Fruit fly (Drosophila melanogaster): Measurements from ENCODE around the gene Anp.

Gene Anp

DNA sequence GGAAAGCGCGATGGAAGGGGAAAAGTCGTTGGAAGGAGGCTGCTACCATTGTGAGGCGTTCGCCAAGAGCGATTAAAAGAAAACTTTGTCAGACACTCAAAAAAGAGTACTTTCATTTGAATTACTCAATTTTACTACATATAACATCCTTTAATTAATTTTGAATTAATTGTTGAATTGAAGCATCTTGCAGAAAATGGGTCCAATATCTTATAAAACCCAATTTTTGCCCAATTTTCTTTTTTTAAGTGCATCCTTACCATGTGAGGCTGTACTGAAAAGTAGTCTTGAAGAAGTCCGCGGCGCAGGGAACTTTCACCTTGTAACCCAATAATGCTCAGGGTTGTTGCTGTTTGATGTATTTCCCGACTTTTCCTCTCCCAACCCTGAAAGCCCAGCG is 25.5 kb downstream of the Anp start:
- no peak for TF ChIP-seq ttk (optimal IDR thresholded peaks at IDR 0.05)
- TF ChIP-seq Myc (optimal IDR thresholded peaks at IDR 0.05): no peak
- TF ChIP-seq Sin3A (optimal IDR thresholded peaks at IDR 0.05): no peak
- no peak for TF ChIP-seq h (optimal IDR thresholded peaks at IDR 0.05)
- no peak for TF ChIP-seq insv (optimal IDR thresholded peaks at IDR 0.05)
- no peak for TF ChIP-seq psq (optimal IDR thresholded peaks at IDR 0.05)

- TF ChIP-seq ttk (optimal IDR thresholded peaks at IDR 0.05) (no peak), h (optimal IDR thresholded peaks at IDR 0.05) (no peak), psq (optimal IDR thresholded peaks at IDR 0.05) (no peak), Myc (optimal IDR thresholded peaks at IDR 0.05) (no peak), insv (optimal IDR thresholded peaks at IDR 0.05) (no peak), Sin3A (optimal IDR thresholded peaks at IDR 0.05) (no peak)
These were observed 27.2 kb downstream of the Anp start for dm6 chr3R:30236994-30237393.

- no peak for TF ChIP-seq ttk (optimal IDR thresholded peaks at IDR 0.05)
- TF ChIP-seq Myc (optimal IDR thresholded peaks at IDR 0.05): no peak
- TF ChIP-seq psq (optimal IDR thresholded peaks at IDR 0.05): no peak
- no peak for TF ChIP-seq h (optimal IDR thresholded peaks at IDR 0.05)
- TF ChIP-seq insv (optimal IDR thresholded peaks at IDR 0.05): no peak
- TF ChIP-seq Sin3A (optimal IDR thresholded peaks at IDR 0.05): no peak
These were observed 27.9 kb downstream of the Anp start, which contains the start of gene CG43448 for dm6 chr3R:30237634-30238033. TSS of gene CG43448 (minus strand) at chr3R:30237734.

DNA sequence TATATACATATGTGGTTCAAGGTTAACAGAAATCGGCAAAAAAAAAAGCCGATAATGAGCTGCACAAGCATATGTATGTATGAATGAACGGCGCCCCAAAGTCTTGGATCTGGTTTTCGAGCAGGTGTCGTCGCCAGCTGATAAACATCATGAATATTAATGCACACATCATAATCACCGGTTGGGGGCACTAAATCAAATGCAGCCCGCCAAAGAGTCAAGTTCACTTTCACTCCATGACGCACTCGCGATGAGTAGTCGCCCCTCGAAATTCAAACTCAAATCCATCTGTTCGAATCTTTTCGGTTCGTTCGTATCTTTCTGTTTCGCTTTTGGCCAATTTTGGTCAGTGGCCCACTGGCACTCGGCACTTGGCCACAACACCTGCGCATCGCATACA is 30.5 kb downstream of the Anp start:
- TF ChIP-seq Sin3A (optimal IDR thresholded peaks at IDR 0.05): no peak

dm6 chr3R:30243262-30243815 is 33.6 kb downstream of the Anp start, which contains the start of gene CG9737:
TSS of gene CG9737 (minus strand) at chr3R:30243312.
- no peak for TF ChIP-seq h (optimal IDR thresholded peaks at IDR 0.05)
- TF ChIP-seq Myc (optimal IDR thresholded peaks at IDR 0.05): no peak
- no peak for TF ChIP-seq ttk (optimal IDR thresholded peaks at IDR 0.05)

- no peak for TF ChIP-seq psq (optimal IDR thresholded peaks at IDR 0.05)
- no peak for TF ChIP-seq insv (optimal IDR thresholded peaks at IDR 0.05)
- no peak for TF ChIP-seq h (optimal IDR thresholded peaks at IDR 0.05)
- TF ChIP-seq ttk (optimal IDR thresholded peaks at IDR 0.05): no peak
- no peak for TF ChIP-seq Sin3A (optimal IDR thresholded peaks at IDR 0.05)
- no peak for TF ChIP-seq Myc (optimal IDR thresholded peaks at IDR 0.05)
These were observed 36.2 kb downstream of the Anp start for dm6 chr3R:30245739-30246589.

DNA sequence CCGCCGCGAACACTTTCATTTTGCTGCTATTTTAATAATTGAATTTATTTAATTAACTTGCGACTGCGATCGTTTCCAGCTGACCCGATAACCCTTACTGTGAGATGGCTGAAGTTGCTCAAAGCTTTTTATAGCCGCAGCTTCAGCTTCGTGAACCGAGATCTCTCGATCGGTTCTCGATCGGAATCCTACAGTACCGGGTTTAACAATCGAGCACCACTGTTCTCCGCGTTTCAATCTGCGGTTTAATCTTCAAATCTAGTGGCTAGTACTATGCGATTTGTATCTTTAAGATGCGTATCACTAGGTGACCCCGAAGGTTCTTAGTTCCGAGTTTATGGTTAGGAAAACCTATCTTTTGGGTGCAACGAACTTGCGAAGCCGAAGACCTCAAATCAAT is 36.9 kb downstream of the Anp start, which contains the start of gene CG9733:
Gene CG9733, minus strand, starts transcription at position 101 of the 400 bp plus-strand sequence.
- no peak for TF ChIP-seq insv (optimal IDR thresholded peaks at IDR 0.05)
- no peak for TF ChIP-seq Sin3A (optimal IDR thresholded peaks at IDR 0.05)
- no peak for TF ChIP-seq ttk (optimal IDR thresholded peaks at IDR 0.05)
- TF ChIP-seq h (optimal IDR thresholded peaks at IDR 0.05): no peak
- TF ChIP-seq Myc (optimal IDR thresholded peaks at IDR 0.05): no peak
- TF ChIP-seq psq (optimal IDR thresholded peaks at IDR 0.05): no peak

- TF ChIP-seq h (optimal IDR thresholded peaks at IDR 0.05): no peak
- no peak for TF ChIP-seq psq (optimal IDR thresholded peaks at IDR 0.05)
- TF ChIP-seq Myc (optimal IDR thresholded peaks at IDR 0.05): no peak
- no peak for TF ChIP-seq ttk (optimal IDR thresholded peaks at IDR 0.05)
- no peak for TF ChIP-seq insv (optimal IDR thresholded peaks at IDR 0.05)
- TF ChIP-seq Sin3A (optimal IDR thresholded peaks at IDR 0.05): no peak
These were observed 38.1 kb downstream of the Anp start for dm6 chr3R:30247802-30248363.

dm6 chr3R:30248565-30248964 is 38.8 kb downstream of the Anp start:
- no peak for TF ChIP-seq Myc (optimal IDR thresholded peaks at IDR 0.05)
- no peak for TF ChIP-seq psq (optimal IDR thresholded peaks at IDR 0.05)
- no peak for TF ChIP-seq ttk (optimal IDR thresholded peaks at IDR 0.05)
- TF ChIP-seq h (optimal IDR thresholded peaks at IDR 0.05): no peak
- no peak for TF ChIP-seq insv (optimal IDR thresholded peaks at IDR 0.05)
- no peak for TF ChIP-seq Sin3A (optimal IDR thresholded peaks at IDR 0.05)

dm6 chr3R:30249283-30249682 is 39.5 kb downstream of the Anp start, which contains the start of gene CG34299:
TSS of gene CG34299 (plus strand) at chr3R:30249583.
- TF ChIP-seq Myc (optimal IDR thresholded peaks at IDR 0.05): no peak
- TF ChIP-seq insv (optimal IDR thresholded peaks at IDR 0.05): no peak
- TF ChIP-seq psq (optimal IDR thresholded peaks at IDR 0.05): no peak
- no peak for TF ChIP-seq ttk (optimal IDR thresholded peaks at IDR 0.05)
- TF ChIP-seq Sin3A (optimal IDR thresholded peaks at IDR 0.05): no peak
- TF ChIP-seq h (optimal IDR thresholded peaks at IDR 0.05): no peak

DNA sequence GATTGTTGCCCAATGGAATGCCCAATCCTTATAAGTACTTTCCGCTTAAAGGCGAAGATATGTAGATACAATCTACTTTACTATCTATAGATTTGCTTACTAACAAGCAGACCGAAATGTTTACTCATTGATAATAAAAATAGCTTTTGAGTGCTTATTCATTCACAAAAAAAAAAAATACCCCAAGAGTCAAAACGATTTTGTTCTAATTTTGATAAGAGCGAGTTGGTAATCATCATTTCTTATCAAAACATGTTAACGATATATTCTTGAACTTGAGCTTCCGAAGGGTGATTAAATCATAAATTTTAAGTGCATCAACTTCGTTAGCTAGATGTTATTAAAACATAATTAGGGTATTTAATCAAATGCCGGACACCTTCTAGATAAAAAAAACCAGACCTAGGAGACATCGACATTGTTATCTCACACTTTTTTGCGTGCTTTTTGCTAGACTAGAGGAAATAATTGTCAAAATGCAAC is 40.8 kb downstream of the Anp start, which contains the start of gene CG9682:
Gene CG9682, plus strand, starts transcription at position 433 of the 483 bp plus-strand sequence.
- TF ChIP-seq ttk (optimal IDR thresholded peaks at IDR 0.05) (no peak), insv (optimal IDR thresholded peaks at IDR 0.05) (no peak), Myc (optimal IDR thresholded peaks at IDR 0.05) (no peak)

DNA sequence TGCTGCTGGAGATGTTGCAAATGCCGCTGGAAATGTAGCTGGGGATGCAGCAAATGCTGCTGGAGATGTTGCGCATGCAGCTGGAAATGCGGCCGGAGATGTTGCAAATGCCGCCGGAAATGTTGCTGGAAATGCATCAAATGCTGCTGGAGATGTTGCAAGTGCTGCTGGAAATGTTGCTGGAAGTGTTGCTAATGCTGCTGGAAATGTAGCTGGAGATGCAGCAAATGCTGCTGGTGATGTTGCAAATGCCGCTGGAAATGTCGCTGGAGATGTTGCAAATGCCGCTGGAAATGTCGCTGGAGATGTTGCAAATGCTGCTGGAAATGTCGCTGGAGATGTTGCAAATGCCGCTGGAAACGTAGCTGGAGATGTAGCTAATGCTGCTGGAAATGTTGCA is 42.6 kb downstream of the Anp start:
- TF ChIP-seq ttk (optimal IDR thresholded peaks at IDR 0.05): no peak

Measured in Kc167 (cell line).